Worm (Caenorhabditis elegans): ENCODE data around the gene bath-15.

bath-15 gene

ce11 chrIII:7816463-7816862 is 40.6 kb upstream of the bath-15 start:
- TF ChIP-seq B0019.2 (GFP tag; conservative IDR thresholded peaks at IDR 0.05) (no peak), ccch-3 (GFP tag; optimal IDR thresholded peaks at IDR 0.05) (no peak), F22D6.2 (tag; optimal IDR thresholded peaks at IDR 0.05) (no peak), ZK185.1 (tag; optimal IDR thresholded peaks at IDR 0.05; ENCODE audit: poor library complexity, severe bottlenecking) (no peak), repo-1 (tag; optimal IDR thresholded peaks at IDR 0.05) (no peak), ekl-4 (GFP tag; IDR thresholded peaks at IDR 0.05) (no peak), nfya-1 (tag; optimal IDR thresholded peaks at IDR 0.05; ENCODE audit: borderline replicate concordance, insufficient read depth) (no peak), K12H6.12 (tag; optimal IDR thresholded peaks at IDR 0.05) (no peak)

- no peak for TF ChIP-seq lin-26 (GFP tag; IDR thresholded peaks at IDR 0.05)
- no peak for TF ChIP-seq F57C9.4 (tag; optimal IDR thresholded peaks at IDR 0.05)
- no peak for TF ChIP-seq sea-2 (GFP tag; IDR thresholded peaks at IDR 0.05)
Observed at ce11 chrIII:7815571-7816348, 39.9 kb upstream of the bath-15 start.

DNA sequence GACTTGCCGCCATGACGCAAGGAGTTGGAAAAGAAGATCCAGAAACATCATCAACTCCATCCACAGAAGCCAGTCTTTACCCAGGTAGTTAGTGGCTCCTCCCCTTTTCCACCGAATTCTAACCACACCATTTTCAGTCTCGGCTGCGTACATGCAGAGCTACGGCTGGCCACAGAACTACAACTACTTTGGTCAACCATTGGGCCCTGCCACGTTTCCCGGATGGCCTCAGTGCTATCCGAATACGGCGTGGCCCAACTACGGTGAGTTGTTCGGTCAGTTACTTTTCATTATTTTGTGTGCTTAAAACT is 39.2 kb upstream of the bath-15 start:
- no peak for TF ChIP-seq nfya-1 (tag; optimal IDR thresholded peaks at IDR 0.05; ENCODE audit: borderline replicate concordance, insufficient read depth)
- TF ChIP-seq attf-5 (GFP tag; optimal IDR thresholded peaks at IDR 0.05), result no peak
- no peak for TF ChIP-seq Y56A3A.18 (GFP tag; IDR thresholded peaks at IDR 0.05)
- TF ChIP-seq ama-1 (optimal IDR thresholded peaks at IDR 0.05), result no peak
- no peak for TF ChIP-seq ama-1 (GFP tag; optimal IDR thresholded peaks at IDR 0.05)
- TF ChIP-seq aptf-3 (GFP tag; IDR thresholded peaks at IDR 0.05), result no peak
- no peak for TF ChIP-seq Y53F4B.3 (GFP tag; IDR thresholded peaks at IDR 0.05)
- no peak for TF ChIP-seq T26A5.8 (tag; optimal IDR thresholded peaks at IDR 0.05)
- TF ChIP-seq lin-26 (GFP tag; IDR thresholded peaks at IDR 0.05), result no peak
- no peak for TF ChIP-seq lag-1 (GFP tag; IDR thresholded peaks at IDR 0.05)
- no peak for TF ChIP-seq sdz-38 (tag; optimal IDR thresholded peaks at IDR 0.05)
- TF ChIP-seq zim-3 (tag; optimal IDR thresholded peaks at IDR 0.05), result no peak
- no peak for TF ChIP-seq dpl-1 (GFP tag; optimal IDR thresholded peaks at IDR 0.05)
- TF ChIP-seq F52B5.7 (tag; optimal IDR thresholded peaks at IDR 0.05), result no peak

DNA sequence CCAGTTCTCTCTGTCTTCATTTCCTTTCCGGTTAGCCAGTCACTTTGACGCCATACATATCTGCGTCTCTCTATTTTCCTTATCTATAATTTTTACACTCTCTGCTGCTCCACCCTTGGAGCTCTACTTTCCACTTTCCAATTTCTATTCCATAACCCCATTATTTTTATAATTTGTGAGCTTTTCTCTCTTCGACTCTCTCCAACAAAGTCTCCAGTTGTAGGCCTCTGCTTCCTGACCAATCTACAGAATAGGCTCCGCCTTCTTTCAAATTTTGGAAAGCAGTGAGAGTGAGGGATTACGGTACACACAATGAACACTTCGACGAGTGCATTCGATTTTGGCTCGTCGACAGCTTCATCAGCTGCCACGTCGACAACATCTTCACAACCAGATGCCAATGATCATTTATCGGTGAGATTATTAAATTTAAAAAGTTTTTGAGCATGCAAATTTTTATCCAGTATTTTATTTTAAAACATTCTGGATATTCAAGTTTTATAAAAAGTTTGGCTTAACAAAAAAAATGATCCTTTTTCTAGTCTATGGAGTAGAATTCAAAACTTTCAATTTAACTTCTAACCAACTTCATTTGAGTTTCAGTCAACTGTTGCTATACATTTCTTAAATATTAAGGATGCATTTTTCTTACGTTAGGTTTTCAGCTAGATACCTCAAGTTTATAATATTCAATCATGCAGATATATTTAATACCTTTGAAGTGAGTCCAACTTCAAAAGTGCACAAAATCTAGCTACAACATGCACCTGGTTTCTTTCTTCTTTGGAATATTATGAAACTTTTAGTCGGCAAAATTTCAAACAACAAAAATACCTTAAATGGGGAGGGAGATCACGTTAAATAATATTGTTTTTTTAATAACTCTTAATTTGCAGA is 38.6 kb upstream of the bath-15 start, which contains the start of gene egl-5:
TSS of gene egl-5 (plus strand) at position 216 of the 897 bp plus-strand sequence.
- TF ChIP-seq snpc-1.1 (tag; optimal IDR thresholded peaks at IDR 0.05; ENCODE audit: insufficient read depth), result no peak
- no peak for TF ChIP-seq mxl-1 (tag; optimal IDR thresholded peaks at IDR 0.05)
- TF ChIP-seq nhr-80 (tag; optimal IDR thresholded peaks at IDR 0.05), result no peak
- TF ChIP-seq Y67H2A.10 (GFP tag; conservative IDR thresholded peaks at IDR 0.05), result no peak
- no peak for TF ChIP-seq F10E7.11 (tag; optimal IDR thresholded peaks at IDR 0.05)
- no peak for TF ChIP-seq sea-2 (GFP tag; IDR thresholded peaks at IDR 0.05)
- TF ChIP-seq ets-4 (GFP tag; optimal IDR thresholded peaks at IDR 0.05), result no peak
- TF ChIP-seq repo-1 (tag; optimal IDR thresholded peaks at IDR 0.05), result no peak
- no peak for TF ChIP-seq athp-1 (tag; optimal IDR thresholded peaks at IDR 0.05)
- no peak for TF ChIP-seq rpc-1 (optimal IDR thresholded peaks at IDR 0.05)
- TF ChIP-seq rpc-1 (tag; optimal IDR thresholded peaks at IDR 0.05), result no peak
- TF ChIP-seq let-607 (tag; optimal IDR thresholded peaks at IDR 0.05), result no peak
- TF ChIP-seq Y53G8AR.9 (GFP tag; conservative IDR thresholded peaks at IDR 0.05), result no peak
- no peak for TF ChIP-seq atf-7 (tag; optimal IDR thresholded peaks at IDR 0.05)

Data from whole organism, young adult.